Worm (Caenorhabditis elegans): ENCODE data around the gene ani-1.

The ani-1 gene

ce11 chrIII:12430209-12430608 lies 23.0 kb downstream of the ani-1 start, which contains the start of gene Y49E10.16:
Gene Y49E10.16, plus strand, starts transcription at chrIII:12430509.
- no peak for TF ChIP-seq chd-7 (tag; optimal IDR thresholded peaks at IDR 0.05)
- TF ChIP-seq attf-3 (GFP tag; conservative IDR thresholded peaks at IDR 0.05), result no peak
- TF ChIP-seq Y53F4B.3 (GFP tag; IDR thresholded peaks at IDR 0.05), result no peak
- TF ChIP-seq attf-5 (GFP tag; optimal IDR thresholded peaks at IDR 0.05), result no peak
- no peak for TF ChIP-seq egl-18 (GFP tag; IDR thresholded peaks at IDR 0.05)
- no peak for TF ChIP-seq nfya-1 (tag; optimal IDR thresholded peaks at IDR 0.05; ENCODE audit: borderline replicate concordance, insufficient read depth)
- TF ChIP-seq mes-4 (tag; optimal IDR thresholded peaks at IDR 0.05), result no peak
- no peak for TF ChIP-seq Y79H2A.3 (GFP tag; conservative IDR thresholded peaks at IDR 0.05)
- no peak for TF ChIP-seq unc-130 (GFP tag; optimal IDR thresholded peaks at IDR 0.05)
- TF ChIP-seq lir-1 (GFP tag; conservative IDR thresholded peaks at IDR 0.05), result no peak
- TF ChIP-seq lag-1 (GFP tag; IDR thresholded peaks at IDR 0.05), result no peak
- TF ChIP-seq ztf-18 (tag; optimal IDR thresholded peaks at IDR 0.05), result no peak
- TF ChIP-seq lin-40 (tag; optimal IDR thresholded peaks at IDR 0.05), result no peak
- no peak for TF ChIP-seq lsl-1 (GFP tag; optimal IDR thresholded peaks at IDR 0.05)
- no peak for TF ChIP-seq C06A6.2 (GFP tag; conservative IDR thresholded peaks at IDR 0.05)
- no peak for TF ChIP-seq C17E4.6 (GFP tag; IDR thresholded peaks at IDR 0.05)
- no peak for TF ChIP-seq T26A5.8 (tag; optimal IDR thresholded peaks at IDR 0.05)

ce11 chrIII:12429579-12430084 lies 23.5 kb downstream of the ani-1 start, which contains the start of gene snr-6:
Gene snr-6, minus strand, starts transcription at chrIII:12429629.
- peak; percentile 6 for TF ChIP-seq snpc-1.3 (tag; optimal IDR thresholded peaks at IDR 0.05; ENCODE audit: insufficient read depth)
- TF ChIP-seq Y53F4B.3 (GFP tag; IDR thresholded peaks at IDR 0.05), result no peak
- peak; percentile 92 for TF ChIP-seq lin-54 (GFP tag; optimal IDR thresholded peaks at IDR 0.05)
- TF ChIP-seq chd-7 (tag; optimal IDR thresholded peaks at IDR 0.05), result no peak
- TF ChIP-seq F49E8.2 (tag; optimal IDR thresholded peaks at IDR 0.05; ENCODE audit: insufficient read depth), result peak; percentile 11
- TF ChIP-seq rpc-1 (optimal IDR thresholded peaks at IDR 0.05), result peak; percentile 10
- no peak for TF ChIP-seq rpc-1 (tag; optimal IDR thresholded peaks at IDR 0.05)
- peak; percentile 62 for TF ChIP-seq him-1 (tag; optimal IDR thresholded peaks at IDR 0.05)
- TF ChIP-seq F39B2.1 (GFP tag; IDR thresholded peaks at IDR 0.05), result no peak
- TF ChIP-seq ceh-27 (GFP tag; optimal IDR thresholded peaks at IDR 0.05), result peak; percentile 17
- peak; percentile 39; the same call in 1 of the 2 replicates for TF ChIP-seq D2030.7 (GFP tag; IDR thresholded peaks at IDR 0.05)
- peak; percentile 60 to 90 (median 68) for TF ChIP-seq lin-35 (GFP tag; optimal IDR thresholded peaks at IDR 0.05)
- TF ChIP-seq lsl-1 (GFP tag; optimal IDR thresholded peaks at IDR 0.05), result peak; percentile 83
- peak; percentile 17 for TF ChIP-seq attf-5 (GFP tag; optimal IDR thresholded peaks at IDR 0.05)
- no peak for TF ChIP-seq madf-10 (tag; optimal IDR thresholded peaks at IDR 0.05)
- no peak for TF ChIP-seq nhr-90 (tag; optimal IDR thresholded peaks at IDR 0.05)
- no peak for TF ChIP-seq T07F8.4 (tag; optimal IDR thresholded peaks at IDR 0.05)
- TF ChIP-seq F33H1.4 (GFP tag; IDR thresholded peaks at IDR 0.05), result peak; percentile 39
- peak; percentile 41 for TF ChIP-seq F23B12.7 (tag; optimal IDR thresholded peaks at IDR 0.05; ENCODE audit: insufficient read depth)
- TF ChIP-seq efl-1 (GFP tag; optimal IDR thresholded peaks at IDR 0.05), result peak; percentile 83
- TF ChIP-seq dpl-1 (GFP tag; optimal IDR thresholded peaks at IDR 0.05), result peak; percentile 90
- peak; percentile 46 for TF ChIP-seq snpc-3.4 (tag; optimal IDR thresholded peaks at IDR 0.05)
- TF ChIP-seq mcd-1 (GFP tag; IDR thresholded peaks at IDR 0.05), result peak; percentile 44; the same call in 1 of the 2 replicates

Measured in whole organism, young adult.